Fruit fly (Drosophila melanogaster) whole organism, prepupa: ENCODE data around the gene CG9030.
A peak's percentile ranks its signal among the peaks of the same experiment; 100 is the strongest.

Source experiments
- CG10631 ChIP-seq: fragments of 200-800 bp; sonication (Bioruptor generic); optimal IDR thresholded peaks from 2 replicates; lab custom pipeline; 2016; ENCODE audit warnings: missing biosample characterization, missing genetic modification characterization
- CG10669 ChIP-seq: fragments of 200-800 bp; sonication (Bioruptor generic); optimal IDR thresholded peaks from 3 replicates; lab custom pipeline; 2018; ENCODE audit warnings: missing biosample characterization, mild to moderate bottlenecking, missing genetic modification characterization, moderate library complexity
- CG11902 ChIP-seq: fragments of 200-800 bp; sonication (Bioruptor generic); optimal IDR thresholded peaks from 3 replicates; lab custom pipeline; 2016; ENCODE audit warnings: missing biosample characterization, missing genetic modification characterization
- CG15336 ChIP-seq: fragments of 200-800 bp; sonication (Bioruptor generic); IDR thresholded peaks from 2 replicates; pipeline ENCODE4 v1.3.6; 2022; ENCODE audit warnings: missing biosample characterization, missing genetic modification characterization
- CG1621 ChIP-seq: fragments of 200-800 bp; sonication (Bioruptor generic); optimal IDR thresholded peaks from 3 replicates; lab custom pipeline; 2018; ENCODE audit warnings: missing biosample characterization, mild to moderate bottlenecking, missing genetic modification characterization
- CG16779 ChIP-seq: fragments of 200-800 bp; sonication (Bioruptor generic); optimal IDR thresholded peaks from 3 replicates; lab custom pipeline; 2017; ENCODE audit warnings: missing biosample characterization, mild to moderate bottlenecking, missing genetic modification characterization
- CG3032 ChIP-seq: fragments of 200-800 bp; optimal IDR thresholded peaks from 2 replicates; lab custom pipeline; 2019; ENCODE audit warnings: missing biosample characterization, mild to moderate bottlenecking, missing genetic modification characterization, moderate library complexity
- CG31627 ChIP-seq: fragments of 200-800 bp; sonication (Bioruptor generic); optimal IDR thresholded peaks from 3 replicates; lab custom pipeline; 2016; ENCODE audit warnings: missing biosample characterization, missing genetic modification characterization
- CG32006 ChIP-seq: fragments of 200-800 bp; sonication (Bioruptor generic); optimal IDR thresholded peaks from 3 replicates; lab custom pipeline; 2017; ENCODE audit warnings: missing biosample characterization, mild to moderate bottlenecking, missing genetic modification characterization
- CG34406 ChIP-seq: fragments of 200-800 bp; sonication (Bioruptor generic); optimal IDR thresholded peaks from 3 replicates; lab custom pipeline; 2016; ENCODE audit warnings: missing biosample characterization, missing genetic modification characterization
- CG4318 ChIP-seq: fragments of 200-800 bp; sonication (Bioruptor generic); optimal IDR thresholded peaks from 3 replicates; lab custom pipeline; 2017; ENCODE audit warnings: missing biosample characterization, mild to moderate bottlenecking, missing genetic modification characterization
- CG6163 ChIP-seq: fragments of 200-800 bp; sonication (Bioruptor generic); IDR thresholded peaks from 3 replicates; pipeline ENCODE4 v1.3.6; 2022; ENCODE audit warnings: missing biosample characterization, missing genetic modification characterization
- CG6276 ChIP-seq: fragments of 200-800 bp; sonication (Bioruptor generic); optimal IDR thresholded peaks from 2 replicates; lab custom pipeline; 2017; ENCODE audit warnings: missing biosample characterization, mild to moderate bottlenecking, missing genetic modification characterization
- CG6792 ChIP-seq: fragments of 200-800 bp; sonication (Bioruptor generic); optimal IDR thresholded peaks from 3 replicates; lab custom pipeline; 2016; ENCODE audit warnings: missing biosample characterization, missing genetic modification characterization
- CG6808 ChIP-seq: fragments of 200-800 bp; sonication (Bioruptor generic); optimal IDR thresholded peaks from 3 replicates; lab custom pipeline; 2017; ENCODE audit warnings: missing biosample characterization, missing genetic modification characterization, mild to moderate bottlenecking, moderate library complexity, missing genetic modification reagents
- CG6854 ChIP-seq: fragments of 200-800 bp; sonication (Bioruptor generic); optimal IDR thresholded peaks from 2 replicates; lab custom pipeline; 2017; ENCODE audit warnings: missing biosample characterization, mild to moderate bottlenecking, missing genetic modification characterization
- CG8119 ChIP-seq: fragments of 200-800 bp; sonication (Bioruptor generic); IDR thresholded peaks from 3 replicates; pipeline ENCODE4 v1.3.6; 2022; ENCODE audit warnings: missing biosample characterization, missing genetic modification characterization
- CG8319 ChIP-seq: fragments of 200-800 bp; sonication (Bioruptor generic); optimal IDR thresholded peaks from 3 replicates; lab custom pipeline; 2016; ENCODE audit warnings: missing biosample characterization, missing genetic modification characterization
- CG9139 ChIP-seq: fragments of 200-800 bp; sonication (Bioruptor generic); optimal IDR thresholded peaks from 3 replicates; lab custom pipeline; 2017; ENCODE audit warnings: missing biosample characterization, mild to moderate bottlenecking, missing genetic modification characterization
- Eip75B ChIP-seq: fragments of 200-800 bp; sonication (Bioruptor generic); optimal IDR thresholded peaks from 3 replicates; lab custom pipeline; 2016; ENCODE audit warnings: missing biosample characterization, missing genetic modification characterization
- Eip78C ChIP-seq: fragments of 200-800 bp; sonication (Bioruptor generic); peaks from one replicate; lab custom pipeline; 2016; ENCODE audit warnings: missing biosample characterization, missing genetic modification characterization
- Eip93F ChIP-seq: fragments of 200-800 bp; sonication (Bioruptor generic); optimal IDR thresholded peaks from 2 replicates; lab custom pipeline; 2016; ENCODE audit warnings: missing biosample characterization, mild to moderate bottlenecking, missing genetic modification characterization
- Ets96B ChIP-seq: fragments of 200-800 bp; optimal IDR thresholded peaks from 2 replicates; lab custom pipeline; 2019; ENCODE audit warnings: missing biosample characterization, mild to moderate bottlenecking, missing genetic modification characterization, moderate library complexity
- Gug ChIP-seq: fragments of 200-800 bp; sonication (Bioruptor generic); IDR thresholded peaks from 2 replicates; pipeline ENCODE4 v1.3.6; 2022; ENCODE audit warnings: missing biosample characterization, missing genetic modification characterization
- Hr39 ChIP-seq: fragments of 200-800 bp; sonication (Bioruptor generic); optimal IDR thresholded peaks from 2 replicates; lab custom pipeline; 2016; ENCODE audit warnings: missing biosample characterization, missing genetic modification characterization
- Lpt ChIP-seq: fragments of 200-800 bp; sonication (Bioruptor generic); optimal IDR thresholded peaks from 3 replicates; lab custom pipeline; 2016; ENCODE audit warnings: missing biosample characterization, missing genetic modification characterization
- Met ChIP-seq: fragments of 200-800 bp; sonication (Bioruptor generic); optimal IDR thresholded peaks from 3 replicates; lab custom pipeline; 2016; ENCODE audit warnings: missing biosample characterization, missing genetic modification characterization
- OdsH ChIP-seq: fragments of 200-800 bp; sonication (Bioruptor generic); optimal IDR thresholded peaks from 3 replicates; lab custom pipeline; 2016; ENCODE audit warnings: missing biosample characterization, missing genetic modification characterization
- Smox ChIP-seq: fragments of 200-800 bp; sonication (Bioruptor generic); optimal IDR thresholded peaks from 3 replicates; lab custom pipeline; 2016; ENCODE audit warnings: missing biosample characterization, missing genetic modification characterization
- Sox102F ChIP-seq: fragments of 200-800 bp; sonication (Bioruptor generic); optimal IDR thresholded peaks from 2 replicates; lab custom pipeline; 2016; ENCODE audit warnings: missing biosample characterization, mild to moderate bottlenecking, missing genetic modification characterization
- Sox14 ChIP-seq: fragments of 200-800 bp; sonication (Bioruptor generic); optimal IDR thresholded peaks from 3 replicates; lab custom pipeline; 2016; ENCODE audit warnings: missing biosample characterization, missing genetic modification characterization
- Sox15 ChIP-seq: fragments of 200-800 bp; sonication (Bioruptor generic); optimal IDR thresholded peaks from 3 replicates; lab custom pipeline; 2016; ENCODE audit warnings: missing biosample characterization, missing genetic modification characterization
- achi ChIP-seq: fragments of 200-800 bp; sonication (Bioruptor generic); optimal IDR thresholded peaks from 3 replicates; lab custom pipeline; 2016; ENCODE audit warnings: missing biosample characterization, missing genetic modification characterization
- acj6 ChIP-seq: fragments of 200-800 bp; sonication (Bioruptor generic); optimal IDR thresholded peaks from 3 replicates; lab custom pipeline; 2016; ENCODE audit warnings: missing biosample characterization, missing genetic modification characterization
- cyc ChIP-seq: fragments of 200-800 bp; sonication (Bioruptor generic); optimal IDR thresholded peaks from 3 replicates; lab custom pipeline; 2016; ENCODE audit warnings: missing biosample characterization, missing genetic modification characterization
- dac ChIP-seq: fragments of 200-800 bp; sonication (Bioruptor generic); optimal IDR thresholded peaks from 2 replicates; lab custom pipeline; 2017; ENCODE audit warnings: missing biosample characterization, mild to moderate bottlenecking, missing genetic modification characterization
- dsx ChIP-seq: fragments of 200-800 bp; optimal IDR thresholded peaks from 3 replicates; lab custom pipeline; 2019; ENCODE audit warnings: missing biosample characterization, mild to moderate bottlenecking, missing genetic modification characterization, moderate library complexity; ENCODE audit not compliant: poor library complexity, severe bottlenecking
- eg ChIP-seq: fragments of 200-800 bp; sonication (Bioruptor generic); IDR thresholded peaks from 3 replicates; pipeline ENCODE4 v1.3.6; 2022; ENCODE audit warnings: missing biosample characterization, missing genetic modification characterization
- esn ChIP-seq: fragments of 200-800 bp; sonication (Bioruptor generic); optimal IDR thresholded peaks from 2 replicates; lab custom pipeline; 2016; ENCODE audit warnings: missing biosample characterization, mild to moderate bottlenecking, missing genetic modification characterization, moderate library complexity
- fd59A ChIP-seq: fragments of 200-800 bp; sonication (Bioruptor generic); optimal IDR thresholded peaks from 2 replicates; lab custom pipeline; 2017; ENCODE audit warnings: missing biosample characterization, mild to moderate bottlenecking, missing genetic modification characterization, missing genetic modification reagents
- fd85E ChIP-seq: fragments of 200-800 bp; sonication (Bioruptor generic); optimal IDR thresholded peaks from 3 replicates; lab custom pipeline; 2016; ENCODE audit warnings: missing biosample characterization, missing genetic modification characterization
- fkh ChIP-seq: fragments of 200-800 bp; sonication (Bioruptor generic); optimal IDR thresholded peaks from 3 replicates; lab custom pipeline; 2017; ENCODE audit warnings: missing biosample characterization, mild to moderate bottlenecking, missing genetic modification characterization, moderate library complexity
- lz ChIP-seq: fragments of 200-800 bp; sonication (Bioruptor generic); optimal IDR thresholded peaks from 3 replicates; lab custom pipeline; 2016; ENCODE audit warnings: missing biosample characterization, missing genetic modification characterization
- net ChIP-seq: fragments of 200-800 bp; sonication (Bioruptor generic); optimal IDR thresholded peaks from 3 replicates; lab custom pipeline; 2016; ENCODE audit warnings: missing biosample characterization, missing genetic modification characterization
- pdm3 ChIP-seq: fragments of 200-800 bp; sonication (Bioruptor generic); optimal IDR thresholded peaks from 3 replicates; lab custom pipeline; 2016; ENCODE audit warnings: missing biosample characterization, missing genetic modification characterization
- salr ChIP-seq, 2 experiments: fragments of 200-800 bp; sonication (Bioruptor generic); optimal IDR thresholded peaks; 3 replicates each; lab custom pipeline; 2016 to 2018; ENCODE audit warnings: missing biosample characterization in 2 of 2, missing genetic modification characterization in 2 of 2, mild to moderate bottlenecking in 1 of 2
- spab ChIP-seq: fragments of 200-800 bp; sonication (Bioruptor generic); optimal IDR thresholded peaks from 2 replicates; lab custom pipeline; 2017; ENCODE audit warnings: missing biosample characterization, mild to moderate bottlenecking, missing genetic modification characterization, missing genetic modification reagents
- ss ChIP-seq, 2 experiments: fragments of 200-800 bp; sonication (Bioruptor generic); optimal IDR thresholded peaks; 2 replicates in 1 of 2; 3 replicates in 1 of 2; lab custom pipeline; 2017 to 2018; ENCODE audit warnings: mild to moderate bottlenecking in 2 of 2, missing biosample characterization in 2 of 2, missing genetic modification characterization in 2 of 2, moderate library complexity in 1 of 2
- svp ChIP-seq: fragments of 200-800 bp; sonication (Bioruptor generic); peaks from one replicate; lab custom pipeline; 2016; ENCODE audit warnings: missing biosample characterization, missing genetic modification characterization
- vri ChIP-seq: fragments of 200-800 bp; sonication (Bioruptor generic); optimal IDR thresholded peaks from 3 replicates; lab custom pipeline; 2016; ENCODE audit warnings: missing biosample characterization, mild to moderate bottlenecking, missing genetic modification characterization

Gene CG9030

dm6 chrX:14922396-14923276, 32.3 kb downstream of the CG9030 start:
- TF ChIP-seq vri (peak; percentile 27), fd59A (GFP tag; lab: Kevin White, UChicago) (no peak), CG6792 (no peak), fd85E (GFP tag; lab: Kevin White, UChicago) (no peak), Eip93F (GFP tag; lab: Kevin White, UChicago) (no peak), Eip75B (GFP tag; lab: Kevin White, UChicago) (peak; percentile 25), CG1621 (no peak), CG6163 (GFP tag; lab: Robert Waterston, UW) (0 out of 3 replicates have a peak, but pooled peaks have one; percentile 39), CG6808 (GFP tag; lab: Kevin White, UChicago) (peak; percentile 39), eg (GFP tag; lab: Robert Waterston, UW) (peak; percentile 66), cyc (no peak), svp (GFP tag; lab: Kevin White, UChicago) (peak; percentile 65), Ets96B (tag; lab: Kevin White, UChicago) (peak; percentile 42), salr (GFP tag; optimal IDR thresholded peaks at IDR 0.05; lab: Kevin White, UChicago) (peak in 1 of 2 experiments; percentile 47), CG6854 (no peak), CG10631 (peak; percentile 55), CG9139 (GFP tag; lab: Kevin White, UChicago) (no peak), pdm3 (GFP tag; lab: Kevin White, UChicago) (peak; percentile 40), Hr39 (GFP tag; lab: Kevin White, UChicago) (peak; percentile 27), CG10669 (GFP tag; lab: Kevin White, UChicago) (peak; percentile 13), Eip78C (GFP tag; lab: Kevin White, UChicago) (peak; percentile 77), OdsH (peak; percentile 10), Gug (GFP tag; lab: Robert Waterston, UW) (no peak), CG15336 (GFP tag; lab: Robert Waterston, UW) (peak; percentile 60), CG31627 (GFP tag; lab: Kevin White, UChicago) (no peak), Met (peak; percentile 32), CG16779 (tag; lab: Kevin White, UChicago) (no peak), dac (GFP tag; lab: Kevin White, UChicago) (no peak), esn (GFP tag; lab: Kevin White, UChicago) (no peak), CG8119 (peak; percentile 77), spab (GFP tag; lab: Kevin White, UChicago) (no peak), CG32006 (peak; percentile 73), ss (GFP tag; optimal IDR thresholded peaks at IDR 0.05; lab: Kevin White, UChicago) (peak in 1 of 2 experiments; percentile 28), CG8319 (GFP tag; lab: Kevin White, UChicago) (no peak), achi (GFP tag; lab: Kevin White, UChicago) (peak; percentile 38), CG34406 (no peak), acj6 (GFP tag; lab: Kevin White, UChicago) (peak; percentile 35), Sox14 (peak; percentile 27), Lpt (peak; percentile 36), CG6276 (GFP tag; lab: Kevin White, UChicago) (peak; percentile 65), net (GFP tag; lab: Kevin White, UChicago) (no peak), fkh (GFP tag; lab: Kevin White, UChicago) (no peak), lz (GFP tag; lab: Kevin White, UChicago) (peak; percentile 4), dsx (peak; percentile 8), Smox (GFP tag; lab: Kevin White, UChicago) (peak; percentile 24), CG4318 (GFP tag; lab: Kevin White, UChicago) (peak; percentile 68), CG11902 (GFP tag; lab: Kevin White, UChicago) (no peak), CG3032 (no peak), Sox15 (no peak), Sox102F (GFP tag; lab: Kevin White, UChicago) (no peak)
